Fruit fly (Drosophila melanogaster) whole organism, embryonic: Measurements from ENCODE around the gene CG45546.
A peak's percentile ranks its signal among the peaks of the same experiment; 100 is the strongest.
"Not testable (repeated sequence)": the region's sequence is repeated elsewhere in the genome, so short reads cannot be mapped to it uniquely, and the experiment has no call there.

ENCODE experiments used
- Abd-B ChIP-seq: fragments of 200-800 bp; sonication (Bioruptor generic); optimal IDR thresholded peaks from 2 replicates; lab custom pipeline; 2018; ENCODE audit warnings: missing biosample characterization, mild to moderate bottlenecking, missing genetic modification characterization, moderate library complexity
- Adf1 ChIP-seq: fragments of 200-800 bp; sonication (Bioruptor generic); IDR thresholded peaks from 2 replicates; pipeline ENCODE4 v1.3.6; 2022; ENCODE audit warnings: missing biosample characterization, missing genetic modification characterization
- Antp ChIP-seq: fragments of 200-800 bp; sonication (Bioruptor generic); optimal IDR thresholded peaks from 3 replicates; lab custom pipeline; 2016; ENCODE audit warnings: missing biosample characterization, missing genetic modification characterization
- CG10366 ChIP-seq: fragments of 200-800 bp; sonication (Bioruptor generic); IDR thresholded peaks from 2 replicates; pipeline ENCODE4 v1.3.6; 2022; ENCODE audit warnings: missing biosample characterization, missing genetic modification characterization
- CG10565 ChIP-seq: fragments of 200-800 bp; sonication (Bioruptor generic); optimal IDR thresholded peaks from 3 replicates; lab custom pipeline; 2016; ENCODE audit warnings: missing biosample characterization, mild to moderate bottlenecking, missing genetic modification characterization
- CG11085 ChIP-seq: fragments of 200-800 bp; sonication (Bioruptor generic); IDR thresholded peaks from 2 replicates; pipeline ENCODE4 v1.3.6; 2022; ENCODE audit warnings: missing biosample characterization, missing genetic modification characterization
- CG13424 ChIP-seq: fragments of 200-800 bp; sonication (Bioruptor generic); optimal IDR thresholded peaks from 2 replicates; lab custom pipeline; 2019; ENCODE audit warnings: missing biosample characterization, mild to moderate bottlenecking, missing genetic modification characterization, moderate library complexity
- CG13624 ChIP-seq: fragments of 200-800 bp; sonication (Bioruptor generic); optimal IDR thresholded peaks from 2 replicates; lab custom pipeline; 2016; ENCODE audit warnings: missing biosample characterization, missing genetic modification characterization
- CG13775 ChIP-seq: fragments of 200-800 bp; sonication (Bioruptor generic); optimal IDR thresholded peaks from 3 replicates; lab custom pipeline; 2017; ENCODE audit warnings: missing biosample characterization, mild to moderate bottlenecking, missing genetic modification characterization
- CG1603 ChIP-seq: fragments of 200-800 bp; sonication (Bioruptor generic); optimal IDR thresholded peaks from 2 replicates; lab custom pipeline; 2019; ENCODE audit warnings: missing biosample characterization, mild to moderate bottlenecking, missing genetic modification characterization, moderate library complexity
- CG17186 ChIP-seq: fragments of 200-800 bp; sonication (Bioruptor generic); optimal IDR thresholded peaks from 3 replicates; lab custom pipeline; 2017; ENCODE audit warnings: missing biosample characterization, missing genetic modification reagents, missing genetic modification characterization
- CG17912 ChIP-seq: fragments of 200-800 bp; sonication (Bioruptor generic); optimal IDR thresholded peaks from 2 replicates; lab custom pipeline; 2018; ENCODE audit warnings: missing biosample characterization, mild to moderate bottlenecking, missing genetic modification characterization
- CG2712 ChIP-seq: fragments of 200-800 bp; optimal IDR thresholded peaks from 3 replicates; lab custom pipeline; 2019; ENCODE audit warnings: missing biosample characterization, mild to moderate bottlenecking, missing genetic modification characterization, moderate library complexity
- CG30403 ChIP-seq: fragments of 200-800 bp; sonication (Bioruptor generic); optimal IDR thresholded peaks from 3 replicates; lab custom pipeline; 2016; ENCODE audit warnings: missing biosample characterization, missing genetic modification characterization
- CG3065 ChIP-seq: fragments of 200-800 bp; sonication (Bioruptor generic); optimal IDR thresholded peaks from 2 replicates; lab custom pipeline; 2016; ENCODE audit warnings: missing biosample characterization, missing genetic modification characterization
- CG33213 ChIP-seq: fragments of 200-800 bp; sonication (Bioruptor generic); optimal IDR thresholded peaks from 3 replicates; lab custom pipeline; 2016; ENCODE audit warnings: missing biosample characterization, missing genetic modification characterization
- CG43689 ChIP-seq: fragments of 200-800 bp; sonication (Bioruptor generic); IDR thresholded peaks from 2 replicates; pipeline ENCODE4 v1.3.6; 2022; ENCODE audit warnings: missing biosample characterization, missing genetic modification characterization
- CG6175 ChIP-seq: fragments of 200-800 bp; sonication (Bioruptor generic); IDR thresholded peaks from 3 replicates; pipeline ENCODE4 v1.3.6; 2022; ENCODE audit warnings: missing biosample characterization, missing genetic modification characterization
- CG6272 ChIP-seq: fragments of 200-800 bp; sonication (Bioruptor generic); IDR thresholded peaks from 2 replicates; pipeline ENCODE4 v1.3.6; 2022; ENCODE audit warnings: missing biosample characterization, missing genetic modification characterization
- CG6683 ChIP-seq: fragments of 200-800 bp; sonication (Bioruptor generic); optimal IDR thresholded peaks from 2 replicates; lab custom pipeline; 2017; ENCODE audit warnings: missing biosample characterization, mild to moderate bottlenecking, missing genetic modification characterization, missing genetic modification reagents
- CG9215 ChIP-seq: fragments of 200-800 bp; sonication (Bioruptor generic); IDR thresholded peaks from 2 replicates; pipeline ENCODE4 v1.3.6; 2022; ENCODE audit warnings: missing biosample characterization, missing genetic modification characterization
- CG9797 ChIP-seq: fragments of 200-800 bp; sonication (Bioruptor generic); optimal IDR thresholded peaks from 3 replicates; lab custom pipeline; 2018; ENCODE audit warnings: missing biosample characterization, mild to moderate bottlenecking, missing genetic modification characterization
- CHES-1-like ChIP-seq: fragments of 200-800 bp; sonication (Bioruptor generic); optimal IDR thresholded peaks from 2 replicates; lab custom pipeline; 2016; ENCODE audit warnings: missing biosample characterization, missing genetic modification characterization
- CrebB ChIP-seq: fragments of 200-800 bp; sonication (Bioruptor generic); optimal IDR thresholded peaks from 3 replicates; lab custom pipeline; 2018; ENCODE audit warnings: missing biosample characterization, mild to moderate bottlenecking, missing genetic modification characterization
- Dref ChIP-seq: fragments of 200-800 bp; sonication (Bioruptor generic); IDR thresholded peaks from 2 replicates; pipeline ENCODE4 v1.3.6; 2022; ENCODE audit warnings: missing biosample characterization, missing genetic modification characterization
- Ets65A ChIP-seq: fragments of 200-800 bp; sonication (Bioruptor generic); peaks from one replicate; lab custom pipeline; 2016; ENCODE audit warnings: missing biosample characterization, missing genetic modification characterization
- Hsf ChIP-seq: fragments of 200-800 bp; sonication (Bioruptor generic); optimal IDR thresholded peaks from 3 replicates; lab custom pipeline; 2016; ENCODE audit warnings: missing biosample characterization, missing genetic modification characterization
- MTF-1 ChIP-seq: fragments of 200-800 bp; sonication (Bioruptor generic); optimal IDR thresholded peaks from 2 replicates; lab custom pipeline; 2018; ENCODE audit warnings: missing biosample characterization, mild to moderate bottlenecking, missing genetic modification characterization, borderline replicate concordance
- Rx ChIP-seq: fragments of 200-800 bp; sonication (Bioruptor generic); IDR thresholded peaks from 2 replicates; pipeline ENCODE4 v1.3.6; 2022; ENCODE audit warnings: missing biosample characterization, missing genetic modification characterization
- Xrp1 ChIP-seq: fragments of 200-800 bp; sonication (Bioruptor generic); IDR thresholded peaks from 2 replicates; pipeline ENCODE4 v1.3.6; 2022; ENCODE audit warnings: missing biosample characterization, missing genetic modification characterization
- amos ChIP-seq: fragments of 200-800 bp; sonication (Bioruptor generic); IDR thresholded peaks from 2 replicates; pipeline ENCODE4 v1.3.6; 2022; ENCODE audit warnings: missing biosample characterization, missing genetic modification characterization; ENCODE audit not compliant: partially characterized antibody
- cad ChIP-seq: fragments of >200 bp; optimal IDR thresholded peaks from 2 replicates; lab custom pipeline; 2017; ENCODE audit warnings: missing biosample characterization, missing genetic modification characterization
- chinmo ChIP-seq: fragments of 200-800 bp; sonication (Bioruptor generic); IDR thresholded peaks from 4 replicates; pipeline ENCODE4 v1.3.6; 2022; ENCODE audit warnings: missing biosample characterization, missing genetic modification characterization; ENCODE audit not compliant: partially characterized antibody
- corto ChIP-seq: fragments of 200-800 bp; sonication (Bioruptor generic); optimal IDR thresholded peaks from 2 replicates; lab custom pipeline; 2016; ENCODE audit warnings: missing biosample characterization, mild to moderate bottlenecking, missing genetic modification characterization, moderate library complexity
- crc ChIP-seq: fragments of 200-800 bp; sonication (Bioruptor generic); optimal IDR thresholded peaks from 2 replicates; lab custom pipeline; 2016; ENCODE audit warnings: missing biosample characterization, missing genetic modification characterization
- fd3F ChIP-seq: fragments of 200-800 bp; sonication (Bioruptor generic); optimal IDR thresholded peaks from 2 replicates; lab custom pipeline; 2018; ENCODE audit warnings: missing biosample characterization, mild to moderate bottlenecking, missing genetic modification characterization, moderate library complexity
- fd64A ChIP-seq: fragments of 200-800 bp; sonication (Bioruptor generic); optimal IDR thresholded peaks from 3 replicates; lab custom pipeline; 2018; ENCODE audit warnings: missing biosample characterization, mild to moderate bottlenecking, missing genetic modification characterization
- gfzf ChIP-seq: fragments of 200-800 bp; sonication (Bioruptor generic); optimal IDR thresholded peaks from 2 replicates; lab custom pipeline; 2016; ENCODE audit warnings: missing biosample characterization, mild to moderate bottlenecking, missing genetic modification characterization, moderate library complexity
- nerfin-1 ChIP-seq: fragments of 200-800 bp; sonication (Bioruptor generic); optimal IDR thresholded peaks from 3 replicates; lab custom pipeline; 2019; ENCODE audit warnings: missing biosample characterization, mild to moderate bottlenecking, missing genetic modification characterization, moderate library complexity
- p53 ChIP-seq: fragments of 200-800 bp; sonication (Bioruptor generic); optimal IDR thresholded peaks from 2 replicates; lab custom pipeline; 2016; ENCODE audit warnings: missing biosample characterization, missing genetic modification characterization
- phol ChIP-seq: fragments of 200-800 bp; sonication (Bioruptor generic); optimal IDR thresholded peaks from 3 replicates; lab custom pipeline; 2018; ENCODE audit warnings: missing biosample characterization, mild to moderate bottlenecking, missing genetic modification characterization, moderate library complexity
- sc ChIP-seq, 3 experiments: fragments of >200 bp in 2 of 3; fragments of 200-800 bp in 1 of 3; sonication (Bioruptor generic) in 1 of 3; optimal IDR thresholded peaks; 2 replicates in 2 of 3; 3 replicates in 1 of 3; lab custom pipeline; 2017; ENCODE audit warnings: mild to moderate bottlenecking in 1 of 3, missing biosample characterization in 1 of 3, missing genetic modification characterization in 1 of 3, missing genetic modification reagents in 1 of 3
- sens ChIP-seq: fragments of 200-800 bp; sonication (Bioruptor generic); peaks from one replicate; lab custom pipeline; 2016; ENCODE audit warnings: missing biosample characterization, missing genetic modification characterization
- stc ChIP-seq: fragments of 200-800 bp; sonication (Bioruptor generic); IDR thresholded peaks from 2 replicates; pipeline ENCODE4 v1.3.6; 2022; ENCODE audit warnings: missing biosample characterization, missing genetic modification characterization
- twi ChIP-seq: fragments of 200-800 bp; optimal IDR thresholded peaks from 2 replicates; lab custom pipeline; 2019; ENCODE audit warnings: missing biosample characterization, mild to moderate bottlenecking, missing genetic modification characterization, moderate library complexity
- wor ChIP-seq: fragments of 200-800 bp; sonication (Bioruptor generic); IDR thresholded peaks from 2 replicates; pipeline ENCODE4 v1.3.6; 2022; ENCODE audit warnings: missing biosample characterization, missing genetic modification characterization
- zen2 ChIP-seq: fragments of 200-800 bp; sonication (Bioruptor generic); IDR thresholded peaks from 3 replicates; pipeline ENCODE4 v1.3.6; 2022; ENCODE audit warnings: missing biosample characterization, missing genetic modification characterization; ENCODE audit not compliant: partially characterized antibody
- zfh1 ChIP-seq: fragments of 200-800 bp; sonication (Bioruptor generic); IDR thresholded peaks from 3 replicates; pipeline ENCODE4 v1.3.6; 2022; ENCODE audit warnings: missing biosample characterization, missing genetic modification characterization

Gene CG45546

DNA sequence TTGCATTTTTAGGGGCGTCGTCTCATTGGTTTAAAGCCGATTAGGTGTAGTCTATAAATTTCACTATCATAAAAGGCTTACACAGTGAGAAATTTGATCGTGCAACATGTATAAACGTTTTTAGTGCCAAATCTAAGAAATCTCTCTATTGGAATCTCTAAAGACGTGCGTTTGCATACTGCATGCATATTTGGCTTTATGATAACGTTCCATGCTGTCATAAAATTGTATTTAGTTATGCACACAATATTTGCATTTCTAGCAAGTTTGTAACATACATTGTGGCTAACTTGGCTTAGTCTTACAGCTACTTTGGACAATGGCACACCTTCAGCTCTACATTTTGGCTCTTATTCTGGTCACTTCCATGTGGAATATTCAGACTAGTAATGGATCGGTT is at the start of gene CG45546:
Gene CG45546 (plus strand): TSS at position 301 of the 400 bp plus-strand sequence.
- TF ChIP-seq CG10565 (GFP tag; lab: Kevin White, UChicago) = no peak
- TF ChIP-seq Hsf (GFP tag; lab: Kevin White, UChicago) = no peak
- TF ChIP-seq CG17186 (GFP tag; lab: Kevin White, UChicago) = no peak
- TF ChIP-seq CHES-1-like = no peak
- no peak for TF ChIP-seq CG11085 (GFP tag; lab: Robert Waterston, UW)
- TF ChIP-seq fd64A (GFP tag; lab: Kevin White, UChicago) = no peak
- no peak for TF ChIP-seq fd3F (GFP tag; lab: Kevin White, UChicago)
- no peak for TF ChIP-seq CG33213 (GFP tag; lab: Kevin White, UChicago)
- no peak for TF ChIP-seq CG17912 (GFP tag; lab: Kevin White, UChicago)
- no peak for TF ChIP-seq cad (GFP tag; lab: Kevin White, UChicago)
- TF ChIP-seq Adf1 (GFP tag; lab: Robert Waterston, UW) = no peak
- TF ChIP-seq CG6272 = no peak
- no peak for TF ChIP-seq sens
- TF ChIP-seq zfh1 = no peak
- TF ChIP-seq chinmo (GFP tag; lab: Robert Waterston, UW) = no peak
- no peak for TF ChIP-seq p53 (GFP tag; lab: Kevin White, UChicago)

DNA sequence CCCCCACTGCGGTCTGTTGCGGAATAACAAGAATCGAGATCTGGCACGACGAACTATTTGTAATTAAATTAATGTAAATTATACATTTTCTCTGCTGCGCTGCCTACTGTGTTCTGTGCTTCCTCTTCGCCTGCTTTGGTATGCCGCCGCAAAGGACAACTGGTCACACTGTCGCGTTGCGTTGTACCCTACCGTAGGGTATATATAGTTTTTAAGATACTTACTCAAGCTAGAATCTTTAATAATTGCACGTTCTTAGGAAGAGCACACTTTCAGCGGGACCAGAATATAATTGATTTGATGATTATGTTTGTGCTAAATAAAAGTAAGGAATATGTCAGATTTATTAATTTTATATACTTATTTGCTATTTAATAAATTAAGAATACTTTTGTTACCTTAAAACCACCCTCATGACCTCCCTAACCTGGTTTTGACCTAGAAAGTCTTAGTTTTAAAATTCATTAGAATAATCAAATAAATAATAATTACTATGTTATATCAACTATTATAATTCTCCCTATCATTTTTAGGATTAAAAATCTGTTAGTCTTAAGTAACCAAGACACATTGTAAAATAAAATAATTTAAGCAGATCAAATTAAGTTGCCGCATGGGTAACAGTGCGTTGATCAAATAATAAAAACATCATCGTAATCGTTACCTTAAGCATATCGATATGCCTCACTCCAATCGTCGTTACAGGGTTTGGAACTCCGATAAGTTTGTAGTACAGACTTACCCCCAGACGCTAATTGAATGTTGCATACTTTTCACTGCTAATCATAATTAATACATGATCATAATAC is 49.5 kb upstream of the CG45546 start, which contains the start of gene Cnx99A:
Gene Cnx99A (minus strand): TSS at position 164 of the 809 bp plus-strand sequence.
- TF ChIP-seq CG2712 (tag; lab: Kevin White, UChicago) = peak; percentile 83
- TF ChIP-seq Adf1 (GFP tag; lab: Robert Waterston, UW) = peak; percentile 78
- TF ChIP-seq CG10366 = peak; percentile 83
- peak; percentile 66 for TF ChIP-seq Antp (GFP tag; lab: Kevin White, UChicago)
- TF ChIP-seq nerfin-1 (tag; lab: Kevin White, UChicago) = peak; percentile 68
- TF ChIP-seq CG43689 (GFP tag; lab: Robert Waterston, UW) = peak; percentile 68
- TF ChIP-seq sc (optimal IDR thresholded peaks at IDR 0.05; lab: Kevin White, UChicago) = not testable (repeated sequence)
- peak; percentile 38 for TF ChIP-seq sc (GFP tag; optimal IDR thresholded peaks at IDR 0.05; lab: Kevin White, UChicago)
- TF ChIP-seq CG1603 (tag; lab: Kevin White, UChicago) = peak; percentile 57
- peak; percentile 75 for TF ChIP-seq phol (tag; lab: Kevin White, UChicago)
- peak; percentile 50 for TF ChIP-seq Abd-B
- peak; percentile 74 for TF ChIP-seq gfzf
- TF ChIP-seq amos (GFP tag; lab: Robert Waterston, UW) = peak; percentile 25; the same call in 1 of the 2 replicates
- peak; percentile 84 for TF ChIP-seq Xrp1 (GFP tag; lab: Robert Waterston, UW)
- TF ChIP-seq zen2 (GFP tag; lab: Robert Waterston, UW) = 0 out of 3 replicates have a peak, but pooled peaks have one; percentile 38
- peak; percentile 13 for TF ChIP-seq crc (GFP tag; lab: Kevin White, UChicago)
- peak; percentile 85 for TF ChIP-seq CG13424 (tag; lab: Kevin White, UChicago)
- peak; percentile 77 for TF ChIP-seq CG9797 (GFP tag; lab: Kevin White, UChicago)
- peak; percentile 82 for TF ChIP-seq stc (GFP tag; lab: Robert Waterston, UW)
- peak; percentile 24 for TF ChIP-seq MTF-1 (GFP tag; lab: Kevin White, UChicago)
- TF ChIP-seq Dref (GFP tag; lab: Robert Waterston, UW) = peak; percentile 54
- TF ChIP-seq CG9215 = peak; percentile 75
- peak; percentile 86 for TF ChIP-seq Rx (GFP tag; lab: Robert Waterston, UW)
- TF ChIP-seq CG30403 (GFP tag; lab: Kevin White, UChicago) = peak; percentile 89
- peak; percentile 96 for TF ChIP-seq Ets65A (GFP tag; lab: Kevin White, UChicago)
- TF ChIP-seq CG13775 = peak; percentile 77
- TF ChIP-seq twi (tag; lab: Kevin White, UChicago) = peak; percentile 51
- TF ChIP-seq corto (GFP tag; lab: Kevin White, UChicago) = peak; percentile 51
- TF ChIP-seq CrebB (tag; lab: Kevin White, UChicago) = peak; percentile 20
- TF ChIP-seq CG6175 (GFP tag; lab: Robert Waterston, UW) = peak; percentile 50; the same call in 1 of the 3 replicates
- TF ChIP-seq CG3065 = peak; percentile 48
- TF ChIP-seq CG6683 (GFP tag; lab: Kevin White, UChicago) = peak; percentile 35
- peak; percentile 54 for TF ChIP-seq wor (GFP tag; lab: Robert Waterston, UW)
- peak; percentile 43 for TF ChIP-seq CG13624 (GFP tag; lab: Kevin White, UChicago)
